Worm (Caenorhabditis elegans) whole organism, L4 larva: Measurements from ENCODE around the gene R10E4.1.

ENCODE experiments used
- D1046.2 ChIP-seq: fragments of 200-800 bp; sonication (Bioruptor generic); IDR thresholded peaks from 2 replicates; pipeline ENCODE4 v1.3.6; 2022; ENCODE audit warnings: missing genetic modification characterization, missing compliant biosample characterization
- F26F4.8 ChIP-seq: fragments of 200-800 bp; sonication (Bioruptor generic); conservative IDR thresholded peaks from 2 replicates; pipeline ENCODE4 v1.3.6; 2022; ENCODE audit warnings: missing genetic modification characterization, missing compliant biosample characterization
- T20F7.1 ChIP-seq: fragments of 200-800 bp; sonication (Bioruptor generic); optimal IDR thresholded peaks from 2 replicates; lab custom pipeline; 2018; ENCODE audit warnings: mild to moderate bottlenecking, missing genetic modification characterization, missing compliant biosample characterization
- ZK337.2 ChIP-seq: fragments of 200-800 bp; sonication (Bioruptor generic); IDR thresholded peaks from 2 replicates; pipeline ENCODE4 v1.3.6; 2022; ENCODE audit warnings: missing genetic modification reagents, missing genetic modification characterization, missing compliant biosample characterization
- aha-1 ChIP-seq: fragments of 150-350 bp; peaks from one replicate; lab custom pipeline; 2014; ENCODE audit warnings: missing biosample characterization, missing genetic modification characterization
- attf-4 ChIP-seq: sonication (generic microtip); optimal IDR thresholded peaks from 3 replicates; lab custom pipeline; 2017; ENCODE audit warnings: missing biosample characterization, missing genetic modification characterization
- ceh-28 ChIP-seq: fragments of 150-350 bp; optimal IDR thresholded peaks from 2 replicates; lab custom pipeline; 2014; ENCODE audit warnings: missing biosample characterization, missing genetic modification reagents, missing genetic modification characterization
- ceh-32 ChIP-seq: sonication (generic microtip); optimal IDR thresholded peaks from 2 replicates; lab custom pipeline; 2016; ENCODE audit warnings: mild to moderate bottlenecking, missing genetic modification characterization, missing compliant biosample characterization; ENCODE audit not compliant: poor library complexity
- ceh-62 ChIP-seq: sonication (generic microtip); optimal IDR thresholded peaks from 2 replicates; lab custom pipeline; 2017; ENCODE audit warnings: missing biosample characterization, missing genetic modification characterization
- ces-1 ChIP-seq: fragments of 150-350 bp; sonication (generic microtip); optimal IDR thresholded peaks from 4 replicates; lab custom pipeline; 2014; ENCODE audit warnings: missing biosample characterization, missing genetic modification reagents, missing genetic modification characterization
- ctbp-1 ChIP-seq: fragments of 200-800 bp; sonication (Bioruptor generic); IDR thresholded peaks from 2 replicates; pipeline ENCODE4 v1.3.6; 2022; ENCODE audit warnings: missing genetic modification reagents, missing genetic modification characterization, missing compliant biosample characterization
- daf-16 ChIP-seq, 3 experiments: sonication (generic microtip); optimal IDR thresholded peaks; 2 replicates each; lab custom pipeline; 2016 to 2017; ENCODE audit warnings: missing genetic modification characterization in 3 of 3, missing genetic modification reagents in 3 of 3, mild to moderate bottlenecking in 2 of 3, missing compliant biosample characterization in 2 of 3, missing biosample characterization in 1 of 3, moderate library complexity in 1 of 3
- dmd-6 ChIP-seq: fragments of 200-800 bp; sonication (Bioruptor generic); IDR thresholded peaks from 2 replicates; pipeline ENCODE4 v1.3.6; 2022; ENCODE audit warnings: missing genetic modification reagents, missing genetic modification characterization, missing compliant biosample characterization
- dve-1 ChIP-seq: sonication (generic microtip); optimal IDR thresholded peaks from 2 replicates; lab custom pipeline; 2017; ENCODE audit warnings: antibody characterized with exemption, mild to moderate bottlenecking, missing genetic modification characterization, missing compliant biosample characterization; ENCODE audit not compliant: insufficient read depth
- egl-43 ChIP-seq: fragments of 200-800 bp; sonication (Bioruptor generic); IDR thresholded peaks from 2 replicates; pipeline ENCODE4 v1.3.6; 2022; ENCODE audit warnings: missing genetic modification reagents, missing genetic modification characterization, missing compliant biosample characterization
- fos-1 ChIP-seq: fragments of 150-350 bp; optimal IDR thresholded peaks from 2 replicates; lab custom pipeline; 2014; ENCODE audit warnings: missing biosample characterization, missing genetic modification characterization
- hlh-11 ChIP-seq: fragments of 200-800 bp; sonication (Bioruptor generic); optimal IDR thresholded peaks from 2 replicates; lab custom pipeline; 2018; ENCODE audit warnings: mild to moderate bottlenecking, missing genetic modification characterization, missing compliant biosample characterization
- hlh-30 ChIP-seq: sonication (generic microtip); optimal IDR thresholded peaks from 2 replicates; lab custom pipeline; 2017; ENCODE audit warnings: antibody characterized with exemption, mild to moderate bottlenecking, missing genetic modification characterization, missing compliant biosample characterization; ENCODE audit not compliant: insufficient read depth
- hmg-1.1 ChIP-seq: fragments of 200-800 bp; sonication (Bioruptor generic); IDR thresholded peaks from 2 replicates; pipeline ENCODE4 v1.3.6; 2022; ENCODE audit warnings: missing genetic modification reagents, missing genetic modification characterization, missing compliant biosample characterization
- jun-1 ChIP-seq: fragments of 150-350 bp; optimal IDR thresholded peaks from 2 replicates; lab custom pipeline; 2014; ENCODE audit warnings: missing biosample characterization, missing genetic modification reagents, missing genetic modification characterization
- lin-15B ChIP-seq: fragments of 150-350 bp; sonication (generic microtip); optimal IDR thresholded peaks from 3 replicates; lab custom pipeline; 2014; ENCODE audit warnings: missing biosample characterization, missing genetic modification characterization
- lir-3 ChIP-seq: sonication (generic microtip); optimal IDR thresholded peaks from 2 replicates; lab custom pipeline; 2016; ENCODE audit warnings: mild to moderate bottlenecking, missing genetic modification characterization, missing compliant biosample characterization
- lsy-2 ChIP-seq, 2 experiments: fragments of 150-350 bp in 1 of 2; sonication (generic microtip) in 1 of 2; optimal IDR thresholded peaks; 2 replicates each; lab custom pipeline; 2014 to 2017; ENCODE audit warnings: missing biosample characterization in 2 of 2, missing genetic modification characterization in 2 of 2
- madf-5 ChIP-seq, 2 experiments: fragments of 200-800 bp; sonication (Bioruptor generic); IDR thresholded peaks; 2 replicates each; pipeline ENCODE4 v1.3.6; 2022; ENCODE audit warnings: missing compliant biosample characterization in 2 of 2, missing genetic modification characterization in 2 of 2
- madf-9 ChIP-seq: fragments of 200-800 bp; sonication (Bioruptor generic); conservative IDR thresholded peaks from 2 replicates; pipeline ENCODE4 v1.3.6; 2022; ENCODE audit warnings: missing genetic modification reagents, missing genetic modification characterization, missing compliant biosample characterization
- mes-2 ChIP-seq: sonication (generic microtip); optimal IDR thresholded peaks from 2 replicates; lab custom pipeline; 2016; ENCODE audit warnings: missing genotype, mild to moderate bottlenecking, missing genetic modification characterization, missing compliant biosample characterization; ENCODE audit not compliant: poor library complexity, severe bottlenecking
- mxl-3 ChIP-seq: fragments of 200-800 bp; sonication (Bioruptor generic); optimal IDR thresholded peaks from 2 replicates; lab custom pipeline; 2018; ENCODE audit warnings: mild to moderate bottlenecking, missing genetic modification characterization, missing compliant biosample characterization
- nhr-111 ChIP-seq: fragments of 200-800 bp; sonication (Bioruptor generic); optimal IDR thresholded peaks from 2 replicates; lab custom pipeline; 2018; ENCODE audit warnings: mild to moderate bottlenecking, missing genetic modification characterization, missing compliant biosample characterization
- nhr-28 ChIP-seq: fragments of 150-350 bp; optimal IDR thresholded peaks from 2 replicates; lab custom pipeline; 2014; ENCODE audit warnings: missing biosample characterization, missing genetic modification characterization
- nhr-48 ChIP-seq: sonication (generic microtip); optimal IDR thresholded peaks from 2 replicates; lab custom pipeline; 2016; ENCODE audit warnings: mild to moderate bottlenecking, missing genetic modification characterization, missing compliant biosample characterization
- nhr-6 ChIP-seq: fragments of 150-350 bp; optimal IDR thresholded peaks from 2 replicates; lab custom pipeline; 2014; ENCODE audit warnings: missing biosample characterization, missing genetic modification characterization
- nhr-77 ChIP-seq: fragments of 150-350 bp; optimal IDR thresholded peaks from 2 replicates; lab custom pipeline; 2014; ENCODE audit warnings: missing biosample characterization, missing genetic modification characterization
- pha-4 ChIP-seq, 2 experiments: fragments of 150-350 bp in 1 of 2; fragments of 200-800 bp in 1 of 2; sonication (Bioruptor generic) in 1 of 2; IDR thresholded peaks in 1 of 2; optimal IDR thresholded peaks in 1 of 2; 2 replicates each; pipeline versions ENCODE4 v1.3.6 to Lab custom; 2014 to 2022; ENCODE audit warnings: missing genetic modification characterization in 2 of 2, missing genetic modification reagents in 2 of 2, missing biosample characterization in 1 of 2, missing compliant biosample characterization in 1 of 2
- php-3 ChIP-seq: fragments of 200-800 bp; sonication (Bioruptor generic); IDR thresholded peaks from 2 replicates; pipeline ENCODE4 v1.3.6; 2022; ENCODE audit warnings: missing genetic modification reagents, missing genetic modification characterization, missing compliant biosample characterization
- pqm-1 ChIP-seq: sonication (generic microtip); optimal IDR thresholded peaks from 2 replicates; lab custom pipeline; 2017; ENCODE audit warnings: missing biosample characterization, missing genetic modification characterization
- set-16 ChIP-seq: fragments of 200-800 bp; sonication (Bioruptor generic); IDR thresholded peaks from 2 replicates; pipeline ENCODE4 v1.3.6; 2022; ENCODE audit warnings: missing genetic modification reagents, missing genetic modification characterization, missing compliant biosample characterization
- unc-130 ChIP-seq: sonication (generic microtip); optimal IDR thresholded peaks from 2 replicates; lab custom pipeline; 2016; ENCODE audit warnings: missing genetic modification reagents, missing genetic modification characterization, missing compliant biosample characterization
- zag-1 ChIP-seq: fragments of 150-350 bp; optimal IDR thresholded peaks from 2 replicates; lab custom pipeline; 2014; ENCODE audit warnings: missing biosample characterization, missing genetic modification characterization
- zfp-2 ChIP-seq: sonication (generic microtip); optimal IDR thresholded peaks from 2 replicates; lab custom pipeline; 2016; ENCODE audit warnings: mild to moderate bottlenecking, missing genetic modification characterization, missing compliant biosample characterization
- zfp-3 ChIP-seq: fragments of 200-800 bp; sonication (Bioruptor generic); conservative IDR thresholded peaks from 2 replicates; pipeline ENCODE4 v1.3.6; 2022; ENCODE audit warnings: missing genetic modification reagents, missing genetic modification characterization, missing compliant biosample characterization

The R10E4.1 gene

ce11 chrIII:4237660-4238059 is 31.9 kb upstream of the R10E4.1 start (continued):
- no peak for TF ChIP-seq ZK337.2 (GFP tag; lab: Robert Waterston, UW)
- peak; percentile 89 for TF ChIP-seq ctbp-1 (GFP tag; lab: Robert Waterston, UW)
- peak; percentile 98 for TF ChIP-seq nhr-48 (tag; lab: Kevin White, UChicago)

ce11 chrIII:4240126-4240525 is 29.4 kb upstream of the R10E4.1 start:
- TF ChIP-seq nhr-28 (peak; percentile 97), nhr-6 (tag; lab: Kevin White, UChicago) (no peak), hlh-11 (tag; lab: Kevin White, UChicago) (peak; percentile 79), jun-1 (tag; lab: Kevin White, UChicago) (no peak), attf-4 (tag; lab: Kevin White, UChicago) (no peak), ceh-62 (tag; lab: Kevin White, UChicago) (no peak), nhr-48 (tag; lab: Kevin White, UChicago) (peak; percentile 17), lsy-2 (tag; optimal IDR thresholded peaks at IDR 0.05; lab: Kevin White, UChicago) (no peak), aha-1 (tag; lab: Kevin White, UChicago) (peak; percentile 66), ceh-28 (tag; lab: Kevin White, UChicago) (no peak), D1046.2 (GFP tag; lab: Robert Waterston, UW) (no peak), fos-1 (tag; lab: Kevin White, UChicago) (no peak), T20F7.1 (GFP tag; lab: Kevin White, UChicago) (peak; percentile 23), nhr-111 (no peak), ces-1 (GFP tag; lab: Kevin White, UChicago) (no peak), nhr-77 (peak; percentile 71), dmd-6 (GFP tag; lab: Robert Waterston, UW) (peak; percentile 81), mes-2 (tag; lab: Kevin White, UChicago) (no peak), zag-1 (tag; lab: Kevin White, UChicago) (no peak), ceh-32 (tag; lab: Kevin White, UChicago) (no peak), daf-16 (GFP tag; optimal IDR thresholded peaks at IDR 0.05; lab: Kevin White, UChicago) (no peak), daf-16 (tag; optimal IDR thresholded peaks at IDR 0.05; lab: Kevin White, UChicago) (peak; percentile 60), egl-43 (no peak), hmg-1.1 (GFP tag; lab: Robert Waterston, UW) (no peak), madf-5 (GFP tag; IDR thresholded peaks at IDR 0.05; lab: Robert Waterston, UW) (no peak), lin-15B (no peak), unc-130 (GFP tag; lab: Kevin White, UChicago) (no peak), mxl-3 (no peak), pqm-1 (tag; lab: Kevin White, UChicago) (peak; percentile 50), pha-4 (GFP tag; IDR thresholded peaks at IDR 0.05; lab: Robert Waterston, UW) (no peak), pha-4 (tag; optimal IDR thresholded peaks at IDR 0.05; lab: Kevin White, UChicago) (no peak), zfp-3 (GFP tag; lab: Robert Waterston, UW) (no peak), F26F4.8 (no peak), lir-3 (tag; lab: Kevin White, UChicago) (no peak), dve-1 (tag; lab: Kevin White, UChicago) (peak; percentile 64), hlh-30 (tag; lab: Kevin White, UChicago) (peak; percentile 33), set-16 (GFP tag; lab: Robert Waterston, UW) (no peak), zfp-2 (tag; lab: Kevin White, UChicago) (no peak), php-3 (GFP tag; lab: Robert Waterston, UW) (peak; percentile 79), madf-9 (GFP tag; lab: Robert Waterston, UW) (no peak)
